Fruit fly (Drosophila melanogaster): ENCODE results near the gene CG10154.

Gene CG10154

DNA sequence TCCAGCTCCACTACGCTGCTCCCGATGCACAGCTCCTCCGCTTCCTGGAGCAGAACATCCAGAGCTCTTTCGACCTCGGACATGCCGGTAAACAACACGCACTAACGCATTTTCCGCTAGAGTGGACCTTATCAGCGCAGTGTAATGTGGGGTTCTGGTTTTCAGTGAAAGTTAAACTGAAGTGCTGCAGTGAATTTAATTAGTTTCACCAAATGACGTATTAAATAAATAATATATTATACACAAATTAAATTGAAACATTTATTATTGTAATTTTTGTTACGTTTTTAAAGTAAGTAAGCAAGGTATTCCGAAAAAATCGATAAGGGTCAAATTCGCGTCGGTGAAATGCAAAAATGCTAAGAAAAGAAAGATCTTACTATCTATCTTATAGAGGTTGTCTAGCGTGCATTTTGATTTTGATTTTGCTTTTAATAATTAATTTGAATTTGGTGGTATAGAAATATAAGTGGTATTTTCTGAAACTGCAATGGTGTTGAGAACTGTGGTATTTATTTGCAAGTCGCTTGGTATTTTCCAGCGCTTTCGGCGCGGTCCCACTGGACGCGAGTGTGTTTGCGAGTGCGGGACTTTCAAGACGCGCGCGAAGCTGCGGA lies 13.3 kb upstream of the CG10154 start, which contains the start of the genes JMJD7 and CG10738 (continued):
- TF ChIP-seq CG4360 (GFP tag; IDR thresholded peaks at IDR 0.05) (no peak), CG13287 (GFP tag; IDR thresholded peaks at IDR 0.05; ENCODE audit: partially characterized antibody) (no peak), emc (GFP tag; optimal IDR thresholded peaks at IDR 0.05) (no peak), ase (GFP tag; IDR thresholded peaks at IDR 0.05) (peak; percentile 69; the same call in 2 of the 3 replicates), CG2712 (tag; optimal IDR thresholded peaks at IDR 0.05) (peak; percentile 64), CG8290 (GFP tag; optimal IDR thresholded peaks at IDR 0.05) (no peak), CG8290 (tag; optimal IDR thresholded peaks at IDR 0.05) (no peak), CG10565 (GFP tag; optimal IDR thresholded peaks at IDR 0.05) (no peak), aop (GFP tag; IDR thresholded peaks at IDR 0.05) (peak; percentile 59; the same call in 1 of the 2 replicates), nerfin-2 (GFP tag; IDR thresholded peaks at IDR 0.05; ENCODE audit: partially characterized antibody) (no peak), CG11456 (GFP tag; IDR thresholded peaks at IDR 0.05) (peak; percentile 86), CG14710 (tag; optimal IDR thresholded peaks at IDR 0.05) (peak; percentile 84), pb (GFP tag; optimal IDR thresholded peaks at IDR 0.05) (peak; percentile 39), sqz (GFP tag; optimal IDR thresholded peaks at IDR 0.05) (no peak), Opbp (GFP tag; IDR thresholded peaks at IDR 0.05; ENCODE audit: partially characterized antibody) (0 out of 3 replicates have a peak, but pooled peaks have one; percentile 35), CG4404 (GFP tag; IDR thresholded peaks at IDR 0.05) (no peak), abd-A (tag; optimal IDR thresholded peaks at IDR 0.05) (no peak), dpn (GFP tag; optimal IDR thresholded peaks at IDR 0.05) (peak in 1 of 2 experiments; percentile 15), ro (GFP tag; IDR thresholded peaks at IDR 0.05) (0 out of 2 replicates have a peak, but pooled peaks have one; percentile 16), fd3F (GFP tag; optimal IDR thresholded peaks at IDR 0.05) (no peak), MESR4 (GFP tag; optimal IDR thresholded peaks at IDR 0.05) (peak; percentile 15), Sox102F (GFP tag; optimal IDR thresholded peaks at IDR 0.05) (peak; percentile 8), Fer3 (tag; optimal IDR thresholded peaks at IDR 0.05) (peak; percentile 35), twi (tag; optimal IDR thresholded peaks at IDR 0.05) (no peak), HLH3B (GFP tag; IDR thresholded peaks at IDR 0.05) (peak; percentile 68), grau (tag; optimal IDR thresholded peaks at IDR 0.05) (peak; percentile 30), Scr (GFP tag; IDR thresholded peaks at IDR 0.05; ENCODE audit: partially characterized antibody) (no peak), CG17612 (GFP tag; IDR thresholded peaks at IDR 0.05) (no peak), D (optimal IDR thresholded peaks at IDR 0.05) (no peak), D (GFP tag; optimal IDR thresholded peaks at IDR 0.05) (peak; percentile 68), CG11723 (GFP tag; optimal IDR thresholded peaks at IDR 0.05) (no peak), CG4730 (GFP tag; IDR thresholded peaks at IDR 0.05) (peak; percentile 52; the same call in 1 of the 2 replicates), CG16863 (GFP tag; optimal IDR thresholded peaks at IDR 0.05) (no peak), Nf-YC (tag; optimal IDR thresholded peaks at IDR 0.05) (peak; percentile 19), trh (GFP tag; optimal IDR thresholded peaks at IDR 0.05) (no peak), kah (GFP tag; optimal IDR thresholded peaks at IDR 0.05) (peak; percentile 18), sr (GFP tag; IDR thresholded peaks at IDR 0.05) (0 out of 3 replicates have a peak, but pooled peaks have one; percentile 4), Mrtf (GFP tag; IDR thresholded peaks at IDR 0.05) (peak; percentile 60), bab2 (GFP tag; optimal IDR thresholded peaks at IDR 0.05) (no peak), CG2120 (GFP tag; optimal IDR thresholded peaks at IDR 0.05) (peak; percentile 45), run (tag; optimal IDR thresholded peaks at IDR 0.05) (no peak), CG33213 (GFP tag; optimal IDR thresholded peaks at IDR 0.05) (no peak), CG15073 (GFP tag; optimal IDR thresholded peaks at IDR 0.05) (peak; percentile 39), Bgb (GFP tag; IDR thresholded peaks at IDR 0.05; ENCODE audit: partially characterized antibody) (no peak), Ets97D (GFP tag; optimal IDR thresholded peaks at IDR 0.05) (peak; percentile 16), CG3726 (GFP tag; IDR thresholded peaks at IDR 0.05) (no peak), Tbp (GFP tag; optimal IDR thresholded peaks at IDR 0.05) (no peak), Eip74EF (GFP tag; optimal IDR thresholded peaks at IDR 0.05) (no peak), sima (GFP tag; optimal IDR thresholded peaks at IDR 0.05) (no peak), salm (tag; optimal IDR thresholded peaks at IDR 0.05) (no peak)
